Worm (Caenorhabditis elegans) whole organism, late embryonic: Measurements from ENCODE around the gene F23G4.1.

Source experiments
- elt-2 ChIP-seq: sonication (generic microtip); optimal IDR thresholded peaks from 2 replicates; lab custom pipeline; 2016; ENCODE audit warnings: missing genetic modification reagents, missing genetic modification characterization, missing compliant biosample characterization
- sox-4 ChIP-seq: sonication (generic microtip); optimal IDR thresholded peaks from 2 replicates; lab custom pipeline; 2017; ENCODE audit warnings: mild to moderate bottlenecking, missing genetic modification characterization, inconsistent platforms, missing compliant biosample characterization

ce11 chrX:6598732-6599131 is 4.3 kb downstream of the F23G4.1 start, which contains the start of gene hic-1:
- TF ChIP-seq sox-4 (tag; lab: Kevin White, UChicago): no peak
- no peak for TF ChIP-seq elt-2 (tag; lab: Kevin White, UChicago)
